Fruit fly (Drosophila melanogaster) whole organism, wandering third instar larva: ENCODE data around the gene CG9951.

Experiments used
- GATAd ChIP-seq: sonication (Bioruptor generic); optimal IDR thresholded peaks from 2 replicates; lab custom pipeline; 2016; ENCODE audit warnings: missing biosample characterization, missing genetic modification characterization
- Myc ChIP-seq: fragments of >200 bp; optimal IDR thresholded peaks from 2 replicates; lab custom pipeline; 2017
- OdsH ChIP-seq: fragments of 200-800 bp; sonication (Bioruptor generic); optimal IDR thresholded peaks from 2 replicates; lab custom pipeline; 2016; ENCODE audit warnings: missing biosample characterization, mild to moderate bottlenecking, missing genetic modification characterization
- br ChIP-seq: fragments of 200-800 bp; sonication (Bioruptor generic); optimal IDR thresholded peaks from 2 replicates; lab custom pipeline; 2016; ENCODE audit warnings: missing biosample characterization, missing genetic modification characterization
- rgr ChIP-seq: fragments of 200-800 bp; sonication (Bioruptor generic); optimal IDR thresholded peaks from 3 replicates; lab custom pipeline; 2016; ENCODE audit warnings: missing biosample characterization, mild to moderate bottlenecking, missing genetic modification characterization
- sv ChIP-seq: fragments of 200-800 bp; sonication (Bioruptor generic); optimal IDR thresholded peaks from 3 replicates; lab custom pipeline; 2016; ENCODE audit warnings: missing biosample characterization, missing genetic modification characterization

DNA sequence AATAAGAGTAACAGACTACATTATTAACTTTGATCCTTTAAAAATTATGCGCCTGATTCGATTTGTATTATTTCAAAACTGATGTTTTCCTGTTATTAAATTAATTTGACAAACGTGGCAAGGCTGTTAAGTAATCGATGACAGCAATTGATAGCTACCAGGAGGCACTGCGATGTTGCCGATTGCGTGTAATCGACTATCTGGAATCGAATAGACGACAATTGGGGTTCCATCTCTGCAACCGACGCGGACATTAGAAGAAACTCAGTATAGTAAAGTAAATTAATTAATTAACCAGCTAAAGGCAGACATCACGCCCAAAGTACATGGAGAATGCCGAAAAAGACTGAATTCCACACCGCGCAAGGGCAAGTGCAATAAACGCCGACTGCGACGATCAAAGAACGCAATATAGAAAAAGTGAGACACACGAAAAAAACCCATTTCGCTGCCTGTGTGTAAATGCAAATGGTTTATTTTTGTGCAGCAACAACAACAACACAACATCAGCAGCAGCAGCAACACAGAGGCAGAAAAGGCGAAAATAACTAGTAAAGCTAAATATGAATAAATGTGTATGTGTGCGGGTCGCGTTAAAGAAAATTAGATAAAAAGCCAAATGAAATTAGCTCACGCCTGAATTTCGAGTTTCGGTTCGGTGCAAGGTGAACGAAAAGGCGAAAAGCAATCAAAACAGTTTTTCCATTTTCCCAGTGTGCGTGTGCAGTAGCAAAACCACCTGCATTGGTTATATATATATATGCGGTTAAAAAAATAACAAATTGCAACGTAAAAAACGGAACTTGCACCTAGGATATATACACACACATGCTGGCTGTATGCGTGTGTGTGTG lies 9.2 kb upstream of the CG9951 start, which contains the start of gene sina:
- TF ChIP-seq GATAd (GFP tag; lab: Kevin White, UChicago) (no peak), br (GFP tag; lab: Kevin White, UChicago) (no peak), OdsH (GFP tag; lab: Kevin White, UChicago) (no peak), rgr (GFP tag; lab: Kevin White, UChicago) (no peak), sv (GFP tag; lab: Kevin White, UChicago) (no peak), Myc (no peak)
